Fruit fly (Drosophila melanogaster): Measurements from ENCODE around the gene ND-B14.5AL.

Gene ND-B14.5AL

DNA sequence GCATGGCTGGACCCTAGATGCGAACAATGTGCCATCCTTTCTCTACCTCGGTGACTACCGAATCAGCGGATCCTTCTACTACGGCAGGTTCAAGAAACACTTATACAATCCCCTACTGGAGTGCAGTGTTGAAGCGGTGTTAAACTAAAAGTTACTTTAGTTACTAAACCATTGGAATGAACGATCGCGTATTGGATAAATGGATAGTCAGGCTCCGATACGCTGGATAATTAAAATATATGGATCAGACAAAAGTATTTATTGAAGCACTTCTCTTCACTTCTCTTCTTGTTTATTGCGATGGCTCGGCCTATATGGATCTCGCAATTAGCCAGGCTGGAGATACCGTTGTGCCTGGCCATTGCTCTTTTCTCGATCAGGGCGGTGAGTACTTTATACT, 42.2 kb downstream of the ND-B14.5AL start, which contains the start of gene CG33770:
TSS of gene CG33770 (plus strand) at position 301 of the 400 bp plus-strand sequence.
- TF ChIP-seq noc (tag; optimal IDR thresholded peaks at IDR 0.05): no peak

DNA sequence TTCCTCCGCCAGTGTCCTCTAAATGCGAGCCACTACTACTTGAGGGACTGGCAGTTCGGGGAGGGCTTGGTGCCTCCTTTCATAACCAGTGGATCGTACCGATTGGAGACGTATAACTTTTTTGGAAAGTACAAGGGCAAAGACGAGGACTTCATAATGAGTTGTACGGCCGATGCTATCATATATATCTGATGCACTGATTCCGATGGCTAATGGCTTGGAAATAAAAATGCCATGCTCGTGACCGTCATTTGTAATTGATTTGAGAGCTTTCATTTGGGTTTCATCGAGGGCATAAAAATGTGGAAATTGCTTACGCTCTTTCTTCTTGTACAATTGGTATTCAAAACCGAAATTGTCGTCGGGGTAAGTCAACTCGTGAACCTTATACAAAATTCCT, 42.9 kb downstream of the ND-B14.5AL start, which contains the start of gene CG33771:
TSS of gene CG33771 (plus strand) at position 301 of the 400 bp plus-strand sequence.
- TF ChIP-seq noc (tag; optimal IDR thresholded peaks at IDR 0.05): no peak

dm6 chr3L:22652425-22652824, 46.3 kb downstream of the ND-B14.5AL start, which contains the start of gene CG33772:
TSS of gene CG33772 (minus strand) at chr3L:22652525.
- no peak for TF ChIP-seq noc (tag; optimal IDR thresholded peaks at IDR 0.05)

All from whole organism, larva.